Fruit fly (Drosophila melanogaster) whole organism, embryonic: ENCODE data around the gene ZIPIC.

Source experiments
- Adf1 ChIP-seq: fragments of 200-800 bp; sonication (Bioruptor generic); IDR thresholded peaks from 2 replicates; pipeline ENCODE4 v1.3.6; 2022; ENCODE audit warnings: missing biosample characterization, missing genetic modification characterization
- Awh ChIP-seq: fragments of 200-800 bp; sonication (Bioruptor generic); IDR thresholded peaks from 2 replicates; pipeline ENCODE4, ENCODE4 v1.3.6; 2022; ENCODE audit warnings: missing biosample characterization, missing genetic modification characterization
- BEAF-32 ChIP-seq: fragments of 200-800 bp; sonication (Bioruptor generic); optimal IDR thresholded peaks from 3 replicates; lab custom pipeline; 2017; ENCODE audit warnings: missing biosample characterization, missing genetic modification characterization, mild to moderate bottlenecking, moderate library complexity, missing genetic modification reagents
- CG12391 ChIP-seq: fragments of 200-800 bp; sonication (Bioruptor generic); optimal IDR thresholded peaks from 3 replicates; lab custom pipeline; 2018; ENCODE audit warnings: missing biosample characterization, mild to moderate bottlenecking, missing genetic modification characterization, moderate library complexity
- CG13287 ChIP-seq: fragments of 200-800 bp; sonication (Bioruptor generic); IDR thresholded peaks from 2 replicates; pipeline ENCODE4 v1.3.6; 2022; ENCODE audit warnings: missing biosample characterization, missing genetic modification characterization; ENCODE audit not compliant: partially characterized antibody
- CG13624 ChIP-seq: fragments of 200-800 bp; sonication (Bioruptor generic); optimal IDR thresholded peaks from 2 replicates; lab custom pipeline; 2016; ENCODE audit warnings: missing biosample characterization, missing genetic modification characterization
- CG1603 ChIP-seq: fragments of 200-800 bp; sonication (Bioruptor generic); optimal IDR thresholded peaks from 2 replicates; lab custom pipeline; 2019; ENCODE audit warnings: missing biosample characterization, mild to moderate bottlenecking, missing genetic modification characterization, moderate library complexity
- CG16813 ChIP-seq: fragments of 200-800 bp; sonication (Bioruptor generic); IDR thresholded peaks from 3 replicates; pipeline ENCODE4 v1.3.6; 2022; ENCODE audit warnings: missing biosample characterization, missing genetic modification characterization; ENCODE audit not compliant: partially characterized antibody
- CG17359 ChIP-seq: fragments of 200-800 bp; sonication (Bioruptor generic); optimal IDR thresholded peaks from 3 replicates; lab custom pipeline; 2018; ENCODE audit warnings: missing biosample characterization, mild to moderate bottlenecking, missing genetic modification characterization, moderate library complexity
- CG17612 ChIP-seq: fragments of 200-800 bp; sonication (Bioruptor generic); IDR thresholded peaks from 2 replicates; pipeline ENCODE4 v1.3.6; 2022; ENCODE audit warnings: missing biosample characterization, missing genetic modification characterization
- CG18011 ChIP-seq: fragments of 200-800 bp; sonication (Bioruptor generic); optimal IDR thresholded peaks from 2 replicates; lab custom pipeline; 2017; ENCODE audit warnings: missing biosample characterization, missing genetic modification characterization, mild to moderate bottlenecking, moderate library complexity, missing genotype
- CG2116 ChIP-seq: fragments of 200-800 bp; sonication (Bioruptor generic); optimal IDR thresholded peaks from 3 replicates; lab custom pipeline; 2018; ENCODE audit warnings: missing biosample characterization, mild to moderate bottlenecking, missing genetic modification characterization
- CG2712 ChIP-seq: fragments of 200-800 bp; optimal IDR thresholded peaks from 3 replicates; lab custom pipeline; 2019; ENCODE audit warnings: missing biosample characterization, mild to moderate bottlenecking, missing genetic modification characterization, moderate library complexity
- CG30403 ChIP-seq: fragments of 200-800 bp; sonication (Bioruptor generic); optimal IDR thresholded peaks from 3 replicates; lab custom pipeline; 2016; ENCODE audit warnings: missing biosample characterization, missing genetic modification characterization
- CG32532 ChIP-seq: fragments of 200-800 bp; sonication (Bioruptor generic); IDR thresholded peaks from 2 replicates; pipeline ENCODE4 v1.3.6; 2022; ENCODE audit warnings: missing biosample characterization, missing genetic modification characterization
- CG3995 ChIP-seq: fragments of 200-800 bp; sonication (Bioruptor generic); optimal IDR thresholded peaks from 3 replicates; lab custom pipeline; 2016; ENCODE audit warnings: missing biosample characterization, missing genetic modification characterization
- CG4617 ChIP-seq: fragments of 200-800 bp; sonication (Bioruptor generic); optimal IDR thresholded peaks from 3 replicates; lab custom pipeline; 2016; ENCODE audit warnings: missing biosample characterization, missing genetic modification characterization, borderline replicate concordance
- CG6791 ChIP-seq: fragments of 200-800 bp; sonication (Bioruptor generic); IDR thresholded peaks from 3 replicates; pipeline ENCODE4 v1.3.6; 2022; ENCODE audit warnings: missing biosample characterization, missing genetic modification characterization; ENCODE audit not compliant: partially characterized antibody
- CG9797 ChIP-seq: fragments of 200-800 bp; sonication (Bioruptor generic); optimal IDR thresholded peaks from 3 replicates; lab custom pipeline; 2018; ENCODE audit warnings: missing biosample characterization, mild to moderate bottlenecking, missing genetic modification characterization
- CG9932 ChIP-seq: fragments of 200-800 bp; sonication (Bioruptor generic); IDR thresholded peaks from 2 replicates; pipeline ENCODE4 v1.3.6; 2022; ENCODE audit warnings: missing biosample characterization, missing genetic modification characterization
- CTCF ChIP-seq: fragments of 200-800 bp; sonication (Bioruptor generic); optimal IDR thresholded peaks from 2 replicates; lab custom pipeline; 2017; ENCODE audit warnings: missing biosample characterization, mild to moderate bottlenecking, missing genetic modification characterization, moderate library complexity
- CoRest ChIP-seq: fragments of 200-800 bp; sonication (Bioruptor generic); optimal IDR thresholded peaks from 3 replicates; lab custom pipeline; 2018; ENCODE audit warnings: missing biosample characterization, mild to moderate bottlenecking, missing genetic modification characterization, moderate library complexity
- Deaf1 ChIP-seq: fragments of 200-800 bp; optimal IDR thresholded peaks from 3 replicates; lab custom pipeline; 2019; ENCODE audit warnings: missing biosample characterization, mild to moderate bottlenecking, missing genetic modification characterization, moderate library complexity
- Doc3 ChIP-seq: fragments of 200-800 bp; sonication (Bioruptor generic); IDR thresholded peaks from 3 replicates; pipeline ENCODE4 v1.3.6; 2022; ENCODE audit warnings: missing biosample characterization, missing genetic modification characterization; ENCODE audit not compliant: partially characterized antibody
- Dp ChIP-seq: fragments of 200-800 bp; sonication (Bioruptor generic); optimal IDR thresholded peaks from 2 replicates; lab custom pipeline; 2018; ENCODE audit warnings: missing biosample characterization, mild to moderate bottlenecking, missing genetic modification characterization, moderate library complexity
- E2f2 ChIP-seq: fragments of 200-800 bp; sonication (Bioruptor generic); IDR thresholded peaks from 2 replicates; pipeline ENCODE4 v1.3.6; 2022; ENCODE audit warnings: missing biosample characterization, missing genetic modification characterization
- Fer1 ChIP-seq: fragments of 200-800 bp; sonication (Bioruptor generic); optimal IDR thresholded peaks from 2 replicates; lab custom pipeline; 2017; ENCODE audit warnings: missing biosample characterization, mild to moderate bottlenecking, missing genetic modification characterization
- HLH4C ChIP-seq: fragments of 200-800 bp; sonication (Bioruptor generic); IDR thresholded peaks from 3 replicates; pipeline ENCODE4 v1.3.6; 2022; ENCODE audit warnings: missing biosample characterization, missing genetic modification characterization; ENCODE audit not compliant: partially characterized antibody
- Opbp ChIP-seq: fragments of 200-800 bp; sonication (Bioruptor generic); IDR thresholded peaks from 3 replicates; pipeline ENCODE4 v1.3.6; 2022; ENCODE audit warnings: missing biosample characterization, missing genetic modification characterization; ENCODE audit not compliant: partially characterized antibody
- Stat92E ChIP-seq, 3 experiments: fragments of >200 bp in 2 of 3; fragments of 200-800 bp in 1 of 3; sonication (Bioruptor generic) in 1 of 3; optimal IDR thresholded peaks; 2 replicates each; lab custom pipeline; 2017 to 2019; ENCODE audit warnings: missing biosample characterization in 3 of 3, missing genetic modification characterization in 3 of 3, mild to moderate bottlenecking in 1 of 3, moderate library complexity in 1 of 3
- Tbp ChIP-seq: fragments of >200 bp; optimal IDR thresholded peaks from 2 replicates; lab custom pipeline; 2018; ENCODE audit warnings: missing biosample characterization, missing genetic modification characterization
- bsh ChIP-seq, 2 experiments: fragments of 200-800 bp; sonication (Bioruptor generic); optimal IDR thresholded peaks; 2 replicates each; lab custom pipeline; 2017 to 2018; ENCODE audit warnings: mild to moderate bottlenecking in 2 of 2, missing biosample characterization in 2 of 2, missing genetic modification characterization in 2 of 2, moderate library complexity in 1 of 2
- caup ChIP-seq: fragments of 200-800 bp; sonication (Bioruptor generic); optimal IDR thresholded peaks from 3 replicates; lab custom pipeline; 2017; ENCODE audit warnings: missing biosample characterization, mild to moderate bottlenecking, missing genetic modification characterization, moderate library complexity; ENCODE audit not compliant: severe bottlenecking
- danr ChIP-seq: fragments of 200-800 bp; sonication (Bioruptor generic); IDR thresholded peaks from 2 replicates; pipeline ENCODE4 v1.3.6; 2022; ENCODE audit warnings: missing biosample characterization, missing genetic modification characterization
- dm ChIP-seq: fragments of 200-800 bp; sonication (Bioruptor generic); optimal IDR thresholded peaks from 3 replicates; lab custom pipeline; 2016; ENCODE audit warnings: missing biosample characterization, missing genetic modification characterization
- gfzf ChIP-seq: fragments of 200-800 bp; sonication (Bioruptor generic); optimal IDR thresholded peaks from 2 replicates; lab custom pipeline; 2016; ENCODE audit warnings: missing biosample characterization, mild to moderate bottlenecking, missing genetic modification characterization, moderate library complexity
- hbn ChIP-seq: fragments of 200-800 bp; sonication (Bioruptor generic); IDR thresholded peaks from 2 replicates; pipeline ENCODE4 v1.3.6; 2022; ENCODE audit warnings: missing biosample characterization, missing genetic modification characterization; ENCODE audit not compliant: partially characterized antibody
- kah ChIP-seq: fragments of 200-800 bp; sonication (Bioruptor generic); optimal IDR thresholded peaks from 2 replicates; lab custom pipeline; 2018; ENCODE audit warnings: missing biosample characterization, mild to moderate bottlenecking, missing genetic modification characterization
- lbe ChIP-seq: fragments of 200-800 bp; sonication (Bioruptor generic); optimal IDR thresholded peaks from 2 replicates; lab custom pipeline; 2016; ENCODE audit warnings: missing biosample characterization, mild to moderate bottlenecking, missing genetic modification characterization
- lilli ChIP-seq: fragments of 200-800 bp; sonication (Bioruptor generic); optimal IDR thresholded peaks from 3 replicates; lab custom pipeline; 2016; ENCODE audit warnings: missing biosample characterization, missing genetic modification characterization
- pfk ChIP-seq: fragments of 200-800 bp; sonication (Bioruptor generic); optimal IDR thresholded peaks from 2 replicates; lab custom pipeline; 2018; ENCODE audit warnings: missing biosample characterization, mild to moderate bottlenecking, missing genetic modification characterization, moderate library complexity
- prd ChIP-seq, 3 experiments: fragments of >200 bp in 2 of 3; fragments of 200-800 bp in 1 of 3; sonication (Bioruptor generic) in 1 of 3; optimal IDR thresholded peaks in 2 of 3; IDR thresholded peaks in 1 of 3; 2 replicates in 2 of 3; 3 replicates in 1 of 3; pipeline versions ENCODE4 v1.3.6 to Lab custom; 2017 to 2022; ENCODE audit warnings: missing biosample characterization in 1 of 3, missing genetic modification characterization in 1 of 3
- shn ChIP-seq: fragments of 200-800 bp; sonication (Bioruptor generic); optimal IDR thresholded peaks from 3 replicates; lab custom pipeline; 2016; ENCODE audit warnings: missing biosample characterization, missing genetic modification characterization
- sr ChIP-seq: fragments of 200-800 bp; sonication (Bioruptor generic); IDR thresholded peaks from 3 replicates; pipeline ENCODE4 v1.3.6; 2022; ENCODE audit warnings: missing biosample characterization, missing genetic modification characterization
- stc ChIP-seq: fragments of 200-800 bp; sonication (Bioruptor generic); IDR thresholded peaks from 2 replicates; pipeline ENCODE4 v1.3.6; 2022; ENCODE audit warnings: missing biosample characterization, missing genetic modification characterization
- sug ChIP-seq: fragments of 200-800 bp; optimal IDR thresholded peaks from 2 replicates; lab custom pipeline; 2019; ENCODE audit warnings: missing biosample characterization, mild to moderate bottlenecking, missing genetic modification characterization, moderate library complexity
- tin ChIP-seq: fragments of 200-800 bp; sonication (Bioruptor generic); optimal IDR thresholded peaks from 3 replicates; lab custom pipeline; 2016; ENCODE audit warnings: missing biosample characterization, missing genetic modification characterization
- tna ChIP-seq: fragments of 200-800 bp; sonication (Bioruptor generic); IDR thresholded peaks from 2 replicates; pipeline ENCODE4 v1.3.6; 2022; ENCODE audit warnings: missing biosample characterization, missing genetic modification characterization; ENCODE audit not compliant: partially characterized antibody
- unc-4 ChIP-seq: fragments of 200-800 bp; sonication (Bioruptor generic); IDR thresholded peaks from 2 replicates; pipeline ENCODE4 v1.3.6; 2022; ENCODE audit warnings: missing biosample characterization, missing genetic modification characterization; ENCODE audit not compliant: partially characterized antibody

The ZIPIC gene

DNA sequence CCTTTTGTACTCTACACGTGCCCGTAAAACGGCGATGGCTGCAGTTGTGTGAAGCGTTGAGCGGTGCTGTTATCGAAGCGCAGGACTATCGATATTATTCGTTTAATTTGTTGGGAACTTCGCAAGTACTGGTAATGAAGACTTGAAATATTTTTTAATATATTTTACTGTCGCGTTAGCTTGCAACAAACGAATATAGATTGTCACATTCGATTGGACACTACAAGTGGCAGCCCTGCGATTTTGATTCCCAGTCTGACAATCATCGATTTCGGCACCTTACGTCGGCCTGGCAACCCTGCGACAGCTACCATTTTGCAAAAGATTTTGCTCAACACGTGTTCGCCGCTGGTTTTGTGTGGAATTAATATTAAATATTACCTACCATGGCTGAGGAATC, 32.0 kb downstream of the ZIPIC start, which contains the start of the genes Nlp and Nph (continued):
- no peak for TF ChIP-seq Stat92E (GFP tag; optimal IDR thresholded peaks at IDR 0.05; lab: Kevin White, UChicago)
- TF ChIP-seq CG17612 (GFP tag; lab: Robert Waterston, UW): no peak
- TF ChIP-seq BEAF-32: peak; percentile 86
- 0 out of 2 replicates have a peak, but pooled peaks have one; percentile 7 for TF ChIP-seq Adf1 (GFP tag; lab: Robert Waterston, UW)
- peak; percentile 34 for TF ChIP-seq Dp
- TF ChIP-seq CG13287 (GFP tag; lab: Robert Waterston, UW): peak; percentile 95
- peak; percentile 48 for TF ChIP-seq sug (tag; lab: Kevin White, UChicago)
- TF ChIP-seq Opbp (GFP tag; lab: Robert Waterston, UW): peak; percentile 76
- TF ChIP-seq Deaf1 (tag; lab: Kevin White, UChicago): no peak
- no peak for TF ChIP-seq shn (GFP tag; lab: Kevin White, UChicago)
- TF ChIP-seq CG6791 (GFP tag; lab: Robert Waterston, UW): peak; percentile 77
- peak; percentile 64 for TF ChIP-seq CG3995
- no peak for TF ChIP-seq prd (optimal IDR thresholded peaks at IDR 0.05; lab: Kevin White, UChicago)
- TF ChIP-seq prd (GFP tag; IDR thresholded peaks at IDR 0.05; lab: Robert Waterston, UW): no peak
- peak; percentile 28 for TF ChIP-seq CG13624 (GFP tag; lab: Kevin White, UChicago)
- TF ChIP-seq kah (GFP tag; lab: Kevin White, UChicago): peak; percentile 75
- peak; percentile 0 for TF ChIP-seq CG17359
- TF ChIP-seq Fer1 (GFP tag; lab: Kevin White, UChicago): peak; percentile 52
- TF ChIP-seq HLH4C (GFP tag; lab: Robert Waterston, UW): peak; percentile 89
- peak; percentile 28 for TF ChIP-seq CG4617 (GFP tag; lab: Kevin White, UChicago)
- TF ChIP-seq Tbp (GFP tag; lab: Kevin White, UChicago): peak; percentile 64
- peak; percentile 26 for TF ChIP-seq gfzf (GFP tag; lab: Kevin White, UChicago)
- peak; percentile 15 for TF ChIP-seq CoRest (tag; lab: Kevin White, UChicago)
- TF ChIP-seq CG9932: peak; percentile 54
- TF ChIP-seq CG2712: peak; percentile 49
- peak; percentile 40 for TF ChIP-seq CG30403 (GFP tag; lab: Kevin White, UChicago)
- peak; percentile 61 for TF ChIP-seq tna (GFP tag; lab: Robert Waterston, UW)
- TF ChIP-seq pfk (GFP tag; lab: Kevin White, UChicago): no peak
- peak; percentile 22 for TF ChIP-seq caup (GFP tag; lab: Kevin White, UChicago)
- peak; percentile 42 for TF ChIP-seq CG12391 (tag; lab: Kevin White, UChicago)
- TF ChIP-seq E2f2 (GFP tag; lab: Robert Waterston, UW): peak; percentile 45
- TF ChIP-seq CG18011 (GFP tag; lab: Kevin White, UChicago): peak; percentile 30
- TF ChIP-seq lbe (GFP tag; lab: Kevin White, UChicago): no peak
- TF ChIP-seq hbn (GFP tag; lab: Robert Waterston, UW): peak; percentile 88
- TF ChIP-seq Doc3 (GFP tag; lab: Robert Waterston, UW): peak; percentile 94
- TF ChIP-seq CTCF: peak; percentile 37
- peak; percentile 93 for TF ChIP-seq CG2116 (GFP tag; lab: Kevin White, UChicago)
- peak; percentile 43; the same call in 1 of the 2 replicates for TF ChIP-seq CG32532
- TF ChIP-seq danr (GFP tag; lab: Robert Waterston, UW): no peak
- TF ChIP-seq dm (GFP tag; lab: Kevin White, UChicago): peak; percentile 89
- no peak for TF ChIP-seq sr
- TF ChIP-seq CG1603 (tag; lab: Kevin White, UChicago): peak; percentile 79
- peak; percentile 90 for TF ChIP-seq unc-4 (GFP tag; lab: Robert Waterston, UW)
- peak; percentile 61 for TF ChIP-seq CG9797
- peak; percentile 43 for TF ChIP-seq tin (GFP tag; lab: Kevin White, UChicago)
- no peak for TF ChIP-seq stc (GFP tag; lab: Robert Waterston, UW)
- TF ChIP-seq lilli (GFP tag; lab: Kevin White, UChicago): peak; percentile 54
- no peak for TF ChIP-seq Awh (GFP tag; lab: Robert Waterston, UW)
- peak; percentile 86 for TF ChIP-seq CG16813 (GFP tag; lab: Robert Waterston, UW)
- peak in 1 of 2 experiments; percentile 19 for TF ChIP-seq bsh (GFP tag; optimal IDR thresholded peaks at IDR 0.05; lab: Kevin White, UChicago)
